Worm (Caenorhabditis elegans): ENCODE results near the gene B0001.5.
"Not testable (repeated sequence)": the region's sequence is repeated elsewhere in the genome, so short reads cannot be mapped to it uniquely, and the experiment has no call there.

Gene B0001.5

ce11 chrIV:12143231-12143630 lies at the start of gene B0001.5:
TSS of gene B0001.5 (minus strand) at chrIV:12143331.
- TF ChIP-seq elt-2 (tag; optimal IDR thresholded peaks at IDR 0.05) (no peak), ahr-1 (tag; optimal IDR thresholded peaks at IDR 0.05) (no peak), lin-11 (tag; optimal IDR thresholded peaks at IDR 0.05) (no peak), odd-2 (tag; optimal IDR thresholded peaks at IDR 0.05) (no peak), ceh-9 (tag; optimal IDR thresholded peaks at IDR 0.05) (no peak), fkh-10 (GFP tag; optimal IDR thresholded peaks at IDR 0.05) (no peak), hlh-30 (tag; optimal IDR thresholded peaks at IDR 0.05; ENCODE audit: insufficient read depth) (no peak), ceh-45 (GFP tag; IDR thresholded peaks at IDR 0.05) (no peak), C38D4.7 (GFP tag; optimal IDR thresholded peaks at IDR 0.05) (no peak), hlh-15 (tag; optimal IDR thresholded peaks at IDR 0.05) (no peak), T23F11.4 (GFP tag; optimal IDR thresholded peaks at IDR 0.05) (no peak), ttx-3 (tag; optimal IDR thresholded peaks at IDR 0.05) (no peak), ceh-24 (tag; optimal IDR thresholded peaks at IDR 0.05) (no peak), pha-4 (tag; optimal IDR thresholded peaks at IDR 0.05) (no peak), dve-1 (tag; optimal IDR thresholded peaks at IDR 0.05) (no peak), npax-4 (tag; optimal IDR thresholded peaks at IDR 0.05) (no peak), ceh-19 (GFP tag; optimal IDR thresholded peaks at IDR 0.05) (no peak), ceh-18 (tag; optimal IDR thresholded peaks at IDR 0.05) (no peak), tbx-2 (tag; optimal IDR thresholded peaks at IDR 0.05) (no peak), pha-2 (tag; optimal IDR thresholded peaks at IDR 0.05) (no peak)

ce11 chrIV:12192104-12192763 lies 49.1 kb upstream of the B0001.5 start:
- TF ChIP-seq hlh-30 (tag; optimal IDR thresholded peaks at IDR 0.05; ENCODE audit: insufficient read depth) (no peak), lin-11 (tag; optimal IDR thresholded peaks at IDR 0.05) (no peak), mec-3 (tag; optimal IDR thresholded peaks at IDR 0.05; ENCODE audit: borderline replicate concordance) (no peak), ceh-31 (tag; optimal IDR thresholded peaks at IDR 0.05) (no peak), ceh-24 (tag; optimal IDR thresholded peaks at IDR 0.05) (no peak), unc-86 (tag; optimal IDR thresholded peaks at IDR 0.05) (no peak), madf-2 (tag; optimal IDR thresholded peaks at IDR 0.05) (no peak), unc-42 (tag; optimal IDR thresholded peaks at IDR 0.05) (peak; percentile 7), unc-55 (GFP tag; optimal IDR thresholded peaks at IDR 0.05) (peak; percentile 85), ceh-45 (GFP tag; IDR thresholded peaks at IDR 0.05) (no peak), sdc-2 (tag; optimal IDR thresholded peaks at IDR 0.05) (no peak), pha-4 (tag; optimal IDR thresholded peaks at IDR 0.05) (no peak), unc-3 (GFP tag; conservative IDR thresholded peaks at IDR 0.05) (no peak), unc-3 (tag; optimal IDR thresholded peaks at IDR 0.05) (no peak)

ce11 chrIV:12178235-12178634 lies 35.1 kb upstream of the B0001.5 start, which contains the start of gene nlr-1:
TSS of gene nlr-1 (minus strand) at chrIV:12178335.
- TF ChIP-seq ceh-31 (tag; optimal IDR thresholded peaks at IDR 0.05); madf-2 (tag; optimal IDR thresholded peaks at IDR 0.05); T23F11.4 (GFP tag; optimal IDR thresholded peaks at IDR 0.05): not testable (repeated sequence)

ce11 chrIV:12167944-12168343 lies 24.8 kb upstream of the B0001.5 start, which contains the start of gene F20B10.3:
TSS of gene F20B10.3 (plus strand) at chrIV:12168244.
- TF ChIP-seq T23F11.4 (GFP tag; optimal IDR thresholded peaks at IDR 0.05) (no peak), sox-4 (tag; optimal IDR thresholded peaks at IDR 0.05) (no peak), tbx-7 (tag; optimal IDR thresholded peaks at IDR 0.05) (no peak), ceh-24 (tag; optimal IDR thresholded peaks at IDR 0.05) (no peak), nhr-11 (tag; optimal IDR thresholded peaks at IDR 0.05) (no peak), ceh-30 (tag; optimal IDR thresholded peaks at IDR 0.05) (no peak), ceh-45 (GFP tag; IDR thresholded peaks at IDR 0.05) (no peak), pha-2 (tag; optimal IDR thresholded peaks at IDR 0.05) (no peak), lin-11 (tag; optimal IDR thresholded peaks at IDR 0.05) (no peak), pha-4 (tag; optimal IDR thresholded peaks at IDR 0.05) (no peak), dve-1 (tag; optimal IDR thresholded peaks at IDR 0.05) (no peak), hlh-30 (tag; optimal IDR thresholded peaks at IDR 0.05; ENCODE audit: insufficient read depth) (no peak), nhr-232 (tag; optimal IDR thresholded peaks at IDR 0.05) (no peak), pax-1 (tag; optimal IDR thresholded peaks at IDR 0.05) (no peak), ceh-9 (tag; optimal IDR thresholded peaks at IDR 0.05) (no peak), fax-1 (tag; optimal IDR thresholded peaks at IDR 0.05) (no peak)
